Fruit fly (Drosophila melanogaster): ENCODE data around the gene Argk2.

The Argk2 gene

DNA sequence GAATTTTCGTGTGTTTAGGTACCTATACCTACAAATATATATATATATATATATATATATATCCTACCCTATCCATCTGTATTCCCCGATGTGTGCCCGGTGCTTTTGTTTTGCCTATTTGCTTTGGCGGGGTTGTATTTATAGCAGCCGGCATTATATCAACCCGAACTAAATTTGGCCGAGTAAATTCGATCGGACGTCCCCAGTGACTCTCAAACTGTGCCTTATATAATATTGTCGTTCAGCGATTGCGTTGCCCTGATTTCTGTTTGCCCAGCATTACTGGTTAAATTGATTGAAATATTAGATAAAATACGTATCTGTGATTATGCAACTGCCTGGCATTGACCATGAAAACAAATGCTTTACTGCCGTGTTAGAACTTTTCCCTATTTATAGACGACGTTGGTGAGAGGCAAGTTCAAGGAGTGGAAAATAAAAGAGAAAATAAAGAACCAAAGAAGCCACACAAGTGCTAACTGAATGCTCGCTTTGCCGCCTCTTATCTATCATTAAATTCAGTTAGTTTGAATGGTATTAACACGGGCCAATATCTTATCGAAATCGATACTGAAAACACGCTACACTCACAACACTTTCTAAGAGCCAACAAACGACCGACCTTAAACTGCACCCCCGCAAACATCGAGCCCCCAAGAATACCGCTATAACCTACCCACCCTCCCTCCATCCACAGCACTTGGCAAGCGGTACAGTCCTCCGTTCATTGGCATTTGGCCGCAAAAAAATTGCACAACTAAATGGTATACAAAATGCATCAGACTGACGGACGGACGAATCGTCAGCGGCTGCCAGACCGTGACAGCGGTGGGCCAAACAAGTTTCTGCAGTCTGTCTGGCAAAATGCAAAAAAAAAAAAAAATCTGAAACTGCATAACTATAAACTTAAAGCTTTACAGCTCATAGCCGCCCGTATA, 8.9 kb downstream of the Argk2 start:
- TF ChIP-seq ttk (optimal IDR thresholded peaks at IDR 0.05) (no peak), Myc (optimal IDR thresholded peaks at IDR 0.05) (no peak), psq (optimal IDR thresholded peaks at IDR 0.05) (no peak), h (optimal IDR thresholded peaks at IDR 0.05) (no peak), insv (optimal IDR thresholded peaks at IDR 0.05) (no peak), Sin3A (optimal IDR thresholded peaks at IDR 0.05) (no peak)

DNA sequence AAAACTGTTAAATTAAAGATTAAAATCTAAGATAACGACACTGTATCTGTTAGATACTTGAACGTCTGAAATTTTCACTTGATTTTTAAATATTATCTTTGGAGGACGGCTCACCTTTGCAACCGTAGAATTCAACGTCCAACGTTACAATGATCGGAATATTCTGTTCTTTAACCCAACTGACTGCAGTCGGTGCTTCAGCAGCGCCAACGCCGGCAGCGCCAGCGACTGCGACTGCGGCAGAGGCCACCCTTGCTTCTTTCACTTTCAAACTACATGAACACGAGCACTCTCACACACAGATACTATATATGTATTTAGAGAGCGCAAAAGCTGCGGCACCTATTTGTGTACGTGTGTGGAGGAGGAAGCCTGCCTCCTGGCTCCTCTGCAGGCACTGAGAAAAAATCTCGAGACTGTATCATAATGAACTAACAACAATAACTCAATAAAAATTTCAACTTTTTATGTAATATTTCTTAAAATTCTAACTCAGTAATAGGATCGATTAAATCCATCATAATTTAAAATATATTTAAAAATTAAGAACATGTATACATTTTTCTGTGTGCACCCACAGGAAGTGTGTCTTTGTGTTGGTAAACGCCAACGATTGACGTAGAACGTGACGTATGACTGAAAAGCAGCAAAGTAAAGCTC, 10.3 kb downstream of the Argk2 start:
- TF ChIP-seq Sin3A (optimal IDR thresholded peaks at IDR 0.05), result no peak
- no peak for TF ChIP-seq h (optimal IDR thresholded peaks at IDR 0.05)

DNA sequence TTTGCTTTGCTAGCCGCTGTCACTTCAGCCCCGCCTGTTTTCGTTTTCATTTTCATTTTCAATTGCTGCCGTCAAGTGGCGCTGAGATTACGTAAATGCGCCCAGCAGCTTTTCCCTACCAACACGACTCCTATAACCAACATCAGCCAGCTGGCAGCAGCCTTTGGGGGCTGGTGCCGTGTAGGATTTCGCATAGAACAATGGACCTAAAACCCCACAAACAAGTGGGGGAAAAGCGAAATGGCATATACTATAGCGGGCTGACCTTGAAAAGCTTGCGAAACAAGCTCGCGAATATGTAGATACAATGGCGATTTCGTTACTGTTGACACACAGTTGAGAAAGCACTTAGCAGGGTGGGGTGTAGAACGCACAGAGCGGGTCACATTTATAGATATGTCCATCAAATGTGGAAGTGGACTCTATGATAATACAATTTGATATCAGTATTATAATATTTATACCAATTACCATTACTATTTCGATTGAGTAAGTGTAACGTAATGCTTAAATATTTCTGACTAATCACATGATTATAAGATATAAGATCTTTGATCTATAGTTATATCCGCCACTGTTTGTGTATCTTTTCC, 12.5 kb downstream of the Argk2 start:
- TF ChIP-seq ttk (optimal IDR thresholded peaks at IDR 0.05) (no peak), Sin3A (optimal IDR thresholded peaks at IDR 0.05) (no peak), Myc (optimal IDR thresholded peaks at IDR 0.05) (no peak), psq (optimal IDR thresholded peaks at IDR 0.05) (no peak), h (optimal IDR thresholded peaks at IDR 0.05) (no peak), insv (optimal IDR thresholded peaks at IDR 0.05) (no peak)

DNA sequence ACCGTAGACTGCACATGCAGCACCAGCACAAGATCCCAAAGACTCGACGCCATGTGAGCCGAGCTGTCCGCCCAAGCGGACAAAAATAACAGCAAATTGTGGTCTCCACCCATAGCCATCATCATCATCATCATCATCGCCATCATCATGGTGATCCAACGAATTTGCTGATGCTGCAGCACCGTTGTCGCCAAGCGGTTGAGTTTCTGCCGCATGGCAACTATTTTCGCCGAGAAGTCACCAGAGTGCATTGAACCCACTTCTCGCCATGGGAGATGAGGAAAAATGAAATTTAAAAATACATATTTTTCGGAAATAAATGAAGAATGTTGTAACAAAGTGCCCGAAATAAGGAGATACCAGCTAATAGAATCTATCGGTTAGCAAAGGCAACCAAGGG, 14.2 kb downstream of the Argk2 start:
- TF ChIP-seq ttk (optimal IDR thresholded peaks at IDR 0.05) (no peak), psq (optimal IDR thresholded peaks at IDR 0.05) (no peak), Sin3A (optimal IDR thresholded peaks at IDR 0.05) (no peak), h (optimal IDR thresholded peaks at IDR 0.05) (no peak), insv (optimal IDR thresholded peaks at IDR 0.05) (no peak), Myc (optimal IDR thresholded peaks at IDR 0.05) (no peak)

DNA sequence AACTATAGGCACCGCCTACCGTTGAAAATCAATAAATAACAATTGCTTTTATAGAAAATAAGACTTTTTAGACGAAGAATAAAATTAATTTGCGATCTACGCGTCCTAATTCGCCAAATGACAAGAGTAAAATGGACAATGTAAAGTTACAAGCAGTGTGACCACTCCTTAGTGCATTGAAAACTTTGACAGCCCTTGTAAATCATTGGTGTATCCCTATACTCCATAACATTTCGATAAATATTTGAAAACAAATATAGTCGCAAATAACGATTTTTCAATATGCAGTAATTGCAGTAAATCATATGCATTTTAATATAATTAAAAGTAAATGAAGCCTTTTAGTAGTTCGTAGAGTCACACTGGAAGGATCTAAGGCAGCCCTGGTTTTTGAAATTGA, 15.6 kb downstream of the Argk2 start:
- TF ChIP-seq ttk (optimal IDR thresholded peaks at IDR 0.05) (no peak), Myc (optimal IDR thresholded peaks at IDR 0.05) (no peak), Sin3A (optimal IDR thresholded peaks at IDR 0.05) (no peak), insv (optimal IDR thresholded peaks at IDR 0.05) (no peak), psq (optimal IDR thresholded peaks at IDR 0.05) (no peak), h (optimal IDR thresholded peaks at IDR 0.05) (no peak)

DNA sequence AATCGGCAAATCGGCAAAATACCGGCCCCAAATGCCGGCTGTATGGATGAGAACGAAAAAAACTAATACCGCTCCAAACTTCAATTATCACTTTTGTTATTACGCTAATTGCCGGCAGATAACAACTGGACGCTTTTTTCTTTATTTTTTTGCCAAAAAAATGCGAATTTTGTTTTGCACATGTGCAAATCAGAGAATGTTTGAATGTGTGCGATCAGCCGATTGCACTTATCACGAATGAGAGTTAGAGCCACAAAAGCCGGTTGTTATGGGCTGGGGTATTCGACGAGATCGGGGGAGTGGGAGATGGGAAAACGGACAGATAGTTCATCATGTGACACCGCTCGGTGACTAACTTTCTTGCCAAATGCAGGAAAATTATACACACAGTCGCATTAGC, 16.4 kb downstream of the Argk2 start:
- TF ChIP-seq Sin3A (optimal IDR thresholded peaks at IDR 0.05) (no peak), ttk (optimal IDR thresholded peaks at IDR 0.05) (no peak), h (optimal IDR thresholded peaks at IDR 0.05) (no peak), psq (optimal IDR thresholded peaks at IDR 0.05) (no peak), Myc (optimal IDR thresholded peaks at IDR 0.05) (no peak), insv (optimal IDR thresholded peaks at IDR 0.05) (no peak)

DNA sequence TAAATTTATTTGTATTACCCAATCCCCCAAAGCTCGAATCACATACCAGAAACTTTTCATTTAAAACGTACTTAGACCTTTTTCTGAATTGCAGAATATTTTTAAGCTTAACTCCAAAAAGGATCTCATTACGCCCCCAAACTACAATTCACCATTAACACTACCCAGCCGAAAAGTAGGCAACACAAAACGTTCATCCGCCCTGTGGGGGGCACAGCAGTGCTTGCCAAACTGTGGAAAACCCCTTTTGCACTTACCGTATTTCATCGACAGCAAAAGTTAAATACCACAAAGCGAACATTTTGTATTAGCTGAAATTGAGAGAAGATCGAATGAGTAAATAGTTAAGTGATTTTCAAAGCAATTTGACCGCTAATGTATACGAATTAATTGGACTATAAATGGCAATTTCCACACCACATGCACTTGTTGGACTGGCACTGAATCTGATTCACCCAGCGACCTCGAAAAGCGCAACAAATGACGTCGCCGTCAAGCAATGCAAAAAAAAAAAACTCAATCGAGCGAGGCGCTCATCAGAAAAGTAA, 17.0 kb downstream of the Argk2 start:
- TF ChIP-seq insv (optimal IDR thresholded peaks at IDR 0.05), result no peak
- TF ChIP-seq Myc (optimal IDR thresholded peaks at IDR 0.05), result no peak
- no peak for TF ChIP-seq psq (optimal IDR thresholded peaks at IDR 0.05)
- no peak for TF ChIP-seq Sin3A (optimal IDR thresholded peaks at IDR 0.05)
- TF ChIP-seq ttk (optimal IDR thresholded peaks at IDR 0.05), result no peak
- no peak for TF ChIP-seq h (optimal IDR thresholded peaks at IDR 0.05)

DNA sequence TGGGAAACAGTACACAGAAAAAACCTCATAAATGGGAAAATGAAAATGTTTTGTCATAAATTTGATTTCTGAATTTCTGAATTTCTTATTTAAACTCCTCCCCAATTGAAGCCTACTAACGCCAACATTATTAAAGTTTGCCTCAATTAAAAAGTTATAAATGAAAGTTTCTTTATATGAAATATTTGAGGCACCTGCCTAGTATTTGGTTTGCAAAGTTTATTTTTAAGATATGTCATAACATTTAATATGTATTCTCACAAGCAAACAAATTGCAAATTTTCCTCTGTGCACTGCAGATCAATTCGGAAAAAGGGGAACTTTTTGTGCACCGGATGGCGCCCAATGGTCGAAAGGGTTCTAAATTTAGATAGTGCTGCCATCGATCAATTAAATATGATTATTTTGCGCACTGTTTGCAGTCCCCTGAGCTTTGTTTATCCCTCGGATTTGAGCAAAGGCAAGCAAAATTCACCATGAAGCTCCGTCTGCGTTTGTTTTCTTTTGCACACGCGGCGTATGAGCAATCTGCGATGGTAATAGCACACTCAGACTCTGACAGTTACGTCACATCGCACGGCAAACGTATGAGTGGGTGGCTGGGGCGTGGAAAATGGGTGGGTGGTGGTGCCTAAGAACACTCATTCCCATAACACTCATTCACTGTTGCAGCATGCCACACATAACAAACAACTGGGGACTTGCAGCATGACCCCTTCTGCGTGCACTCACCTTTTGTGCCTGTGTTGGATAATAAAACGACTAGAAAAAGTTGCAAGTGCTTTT, 17.9 kb downstream of the Argk2 start:
- no peak for TF ChIP-seq insv (optimal IDR thresholded peaks at IDR 0.05)
- no peak for TF ChIP-seq h (optimal IDR thresholded peaks at IDR 0.05)
- TF ChIP-seq psq (optimal IDR thresholded peaks at IDR 0.05), result no peak
- no peak for TF ChIP-seq Sin3A (optimal IDR thresholded peaks at IDR 0.05)
- TF ChIP-seq Myc (optimal IDR thresholded peaks at IDR 0.05), result no peak
- no peak for TF ChIP-seq ttk (optimal IDR thresholded peaks at IDR 0.05)

DNA sequence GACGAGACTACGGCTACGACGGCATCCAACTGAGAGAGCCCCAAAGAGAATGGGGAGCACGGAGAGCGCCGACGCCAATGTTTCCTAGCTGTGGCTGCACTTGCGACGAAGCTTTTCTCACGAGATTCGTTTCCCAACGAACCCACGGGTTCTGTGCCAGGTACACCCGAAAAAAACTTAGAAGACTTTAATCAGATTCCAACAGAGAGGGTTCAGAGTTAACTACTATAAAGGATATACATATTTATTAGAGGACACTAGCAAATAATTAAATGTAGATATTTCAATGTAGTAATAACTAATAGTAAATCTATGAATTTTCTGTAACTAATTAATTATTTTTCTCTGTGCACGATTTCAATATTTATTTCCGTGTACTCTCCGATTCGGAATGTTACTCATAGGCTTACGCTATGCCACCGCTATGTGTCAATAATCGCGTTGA, 18.8 kb downstream of the Argk2 start, which contains the start of gene Argk1:
Gene Argk1, minus strand, starts transcription at position 31 of the 445 bp plus-strand sequence.
- TF ChIP-seq Myc (optimal IDR thresholded peaks at IDR 0.05) (no peak), h (optimal IDR thresholded peaks at IDR 0.05) (no peak), ttk (optimal IDR thresholded peaks at IDR 0.05) (no peak), insv (optimal IDR thresholded peaks at IDR 0.05) (no peak), Sin3A (optimal IDR thresholded peaks at IDR 0.05) (no peak), psq (optimal IDR thresholded peaks at IDR 0.05) (no peak)

DNA sequence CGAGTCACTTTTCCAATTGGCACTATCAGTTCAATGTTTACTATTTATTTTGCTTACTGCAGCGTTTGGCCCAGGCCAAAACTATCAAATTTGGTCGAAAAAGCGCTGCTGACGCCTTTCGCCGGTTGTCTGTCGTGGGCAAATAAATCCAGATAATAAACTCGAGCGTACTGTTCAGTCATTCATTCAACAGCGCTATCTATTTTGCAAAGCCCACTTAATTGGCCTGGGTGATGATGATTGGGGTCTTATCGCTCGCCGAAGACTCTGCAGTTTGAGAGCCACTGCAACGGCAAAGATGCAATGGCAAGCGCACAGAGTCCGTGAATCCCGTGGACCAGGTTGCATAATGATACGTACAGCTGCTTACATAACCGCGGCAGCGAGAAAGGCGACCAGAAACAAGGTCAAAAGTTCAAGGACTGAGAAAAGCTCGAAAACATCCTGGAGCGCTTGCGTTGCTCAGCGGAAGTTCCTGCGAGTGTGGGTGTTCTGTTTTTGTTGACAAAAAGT, 19.3 kb downstream of the Argk2 start:
- TF ChIP-seq h (optimal IDR thresholded peaks at IDR 0.05) (no peak), Sin3A (optimal IDR thresholded peaks at IDR 0.05) (no peak), psq (optimal IDR thresholded peaks at IDR 0.05) (no peak), insv (optimal IDR thresholded peaks at IDR 0.05) (no peak), Myc (optimal IDR thresholded peaks at IDR 0.05) (no peak), ttk (optimal IDR thresholded peaks at IDR 0.05) (no peak)

Measured in Kc167 (cell line).